Worm (Caenorhabditis elegans): ENCODE results near the gene F35A5.2.

Gene F35A5.2

DNA sequence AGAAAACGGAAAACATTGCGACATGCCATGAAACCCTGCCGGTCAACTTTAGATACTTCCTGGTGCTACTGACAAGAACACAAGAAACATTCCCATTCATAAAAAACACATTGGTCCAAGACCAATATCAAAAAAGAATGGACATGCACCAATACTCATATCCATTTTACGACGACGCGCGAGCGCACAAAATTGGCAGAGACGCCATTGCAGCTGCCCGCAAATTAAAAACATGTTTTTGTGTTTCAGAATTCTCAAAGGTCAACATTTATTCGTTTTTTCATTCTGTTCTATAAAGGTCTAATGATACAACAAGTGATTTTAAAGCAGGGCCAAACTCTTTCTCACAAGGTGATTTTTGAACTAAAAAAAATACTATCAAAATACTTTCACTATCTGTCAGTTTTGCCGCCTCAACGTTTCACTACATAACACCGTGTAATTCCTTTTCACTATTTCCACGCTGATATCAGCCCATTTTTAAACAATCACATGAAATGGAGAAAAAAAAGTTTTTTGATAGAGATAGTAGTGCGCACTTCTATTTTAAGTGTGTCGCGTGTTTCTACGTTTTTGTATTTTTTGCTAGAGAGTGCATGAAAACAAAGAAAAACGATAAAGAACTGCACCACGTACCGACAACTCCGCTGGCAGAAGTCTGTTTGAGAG lies 14.1 kb downstream of the F35A5.2 start:
- no peak for TF ChIP-seq nhr-76 (tag; optimal IDR thresholded peaks at IDR 0.05)
- no peak for TF ChIP-seq mls-2 (tag; optimal IDR thresholded peaks at IDR 0.05)
- TF ChIP-seq lin-32 (GFP tag; optimal IDR thresholded peaks at IDR 0.05): no peak
- TF ChIP-seq mep-1 (tag; optimal IDR thresholded peaks at IDR 0.05): no peak
- TF ChIP-seq bed-3 (GFP tag; optimal IDR thresholded peaks at IDR 0.05): no peak
- TF ChIP-seq pha-4 (tag; optimal IDR thresholded peaks at IDR 0.05): no peak
- TF ChIP-seq hlh-1 (tag; optimal IDR thresholded peaks at IDR 0.05): no peak
- no peak for TF ChIP-seq ceh-83 (GFP tag; optimal IDR thresholded peaks at IDR 0.05)
- no peak for TF ChIP-seq lin-13 (tag; optimal IDR thresholded peaks at IDR 0.05)
- no peak for TF ChIP-seq ceh-39 (tag; optimal IDR thresholded peaks at IDR 0.05)
- no peak for TF ChIP-seq unc-39 (tag; optimal IDR thresholded peaks at IDR 0.05)
- TF ChIP-seq tbx-8 (GFP tag; optimal IDR thresholded peaks at IDR 0.05): no peak
- TF ChIP-seq elt-3 (tag; optimal IDR thresholded peaks at IDR 0.05): no peak
- TF ChIP-seq cnd-1 (tag; optimal IDR thresholded peaks at IDR 0.05): no peak
- TF ChIP-seq ham-2 (GFP tag; optimal IDR thresholded peaks at IDR 0.05): no peak
- TF ChIP-seq ztf-11 (tag; optimal IDR thresholded peaks at IDR 0.05): no peak
- no peak for TF ChIP-seq M03D4.4 (tag; optimal IDR thresholded peaks at IDR 0.05)
- no peak for TF ChIP-seq unc-120 (tag; optimal IDR thresholded peaks at IDR 0.05; ENCODE audit: poor library complexity, severe bottlenecking)
- TF ChIP-seq sem-2 (GFP tag; optimal IDR thresholded peaks at IDR 0.05): no peak
- no peak for TF ChIP-seq nhr-2 (tag; optimal IDR thresholded peaks at IDR 0.05)

DNA sequence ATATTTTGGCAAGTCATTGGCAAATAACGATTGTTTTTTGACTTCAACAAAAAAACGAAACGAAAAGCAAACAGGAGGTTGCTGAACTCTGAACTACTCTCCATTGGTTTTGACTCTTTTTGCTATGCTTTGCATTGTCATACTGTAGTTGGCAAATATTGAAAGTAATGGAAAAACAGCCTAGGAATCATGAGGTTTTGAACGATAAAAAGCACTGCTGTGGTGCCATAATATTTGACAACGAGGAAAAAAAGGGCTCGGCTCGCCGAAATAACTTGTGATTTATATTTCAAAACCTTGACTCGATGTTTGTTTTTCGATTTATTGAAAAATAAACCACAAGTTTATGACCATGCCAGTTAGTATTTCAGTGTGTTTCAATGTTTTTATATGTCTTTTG lies 14.8 kb downstream of the F35A5.2 start:
- TF ChIP-seq drap-1 (GFP tag; optimal IDR thresholded peaks at IDR 0.05) (no peak), mab-5 (tag; optimal IDR thresholded peaks at IDR 0.05) (no peak), nhr-2 (tag; optimal IDR thresholded peaks at IDR 0.05) (no peak), snpc-4 (tag; optimal IDR thresholded peaks at IDR 0.05) (no peak), unc-120 (tag; optimal IDR thresholded peaks at IDR 0.05; ENCODE audit: poor library complexity, severe bottlenecking) (no peak), mep-1 (tag; optimal IDR thresholded peaks at IDR 0.05) (no peak), lin-13 (tag; optimal IDR thresholded peaks at IDR 0.05) (no peak), ceh-43 (GFP tag; optimal IDR thresholded peaks at IDR 0.05) (no peak), pha-4 (tag; optimal IDR thresholded peaks at IDR 0.05) (no peak), ztf-11 (tag; optimal IDR thresholded peaks at IDR 0.05) (no peak), zip-8 (tag; optimal IDR thresholded peaks at IDR 0.05) (no peak), nhr-237 (tag; optimal IDR thresholded peaks at IDR 0.05) (no peak)

DNA sequence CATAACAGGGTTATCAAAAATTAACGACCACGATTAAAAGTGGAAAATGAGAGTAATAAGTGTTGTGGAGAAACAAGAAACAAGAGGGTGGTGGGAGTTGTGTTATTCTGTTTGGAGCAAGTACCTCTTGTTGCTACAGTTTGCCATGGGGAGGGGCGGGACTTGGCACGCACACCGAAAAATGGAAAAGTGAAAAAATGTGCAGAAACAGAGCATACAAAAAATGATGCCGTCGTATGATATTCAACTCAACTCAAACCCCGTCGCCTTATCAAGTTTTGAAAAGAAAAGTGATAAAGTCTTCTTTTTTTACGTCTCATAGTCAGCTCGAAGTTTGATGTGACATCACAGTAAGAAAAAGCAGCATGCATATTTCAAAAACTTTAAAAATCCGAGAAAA lies 15.7 kb downstream of the F35A5.2 start:
- TF ChIP-seq ceh-43 (GFP tag; optimal IDR thresholded peaks at IDR 0.05): no peak
- no peak for TF ChIP-seq flh-1 (GFP tag; optimal IDR thresholded peaks at IDR 0.05)
- TF ChIP-seq lin-13 (tag; optimal IDR thresholded peaks at IDR 0.05): no peak
- TF ChIP-seq drap-1 (GFP tag; optimal IDR thresholded peaks at IDR 0.05): no peak
- TF ChIP-seq unc-62 (GFP tag; optimal IDR thresholded peaks at IDR 0.05): no peak
- no peak for TF ChIP-seq bed-3 (GFP tag; optimal IDR thresholded peaks at IDR 0.05)

DNA sequence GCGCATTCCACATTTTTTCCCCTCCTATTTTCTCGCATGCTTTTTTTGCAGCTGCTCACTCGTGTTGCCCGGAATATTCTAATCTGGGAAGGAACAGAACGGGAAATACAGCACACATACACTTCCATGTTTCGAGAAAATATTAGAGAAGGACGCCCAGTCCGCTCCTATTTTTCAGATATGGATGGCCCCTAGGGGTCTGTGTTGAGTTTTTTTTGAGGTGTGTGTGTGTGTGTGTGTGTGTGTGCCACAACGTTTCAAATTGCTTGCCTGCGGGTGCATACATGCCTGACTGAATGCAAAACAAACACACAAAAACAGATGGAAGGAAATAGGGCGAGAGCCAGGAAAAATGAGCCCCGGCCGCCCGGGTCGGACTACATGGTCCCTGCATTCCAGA lies 16.7 kb downstream of the F35A5.2 start:
- TF ChIP-seq ham-2 (GFP tag; optimal IDR thresholded peaks at IDR 0.05) (no peak), drap-1 (GFP tag; optimal IDR thresholded peaks at IDR 0.05) (no peak), elt-1 (tag; optimal IDR thresholded peaks at IDR 0.05; ENCODE audit: borderline replicate concordance, insufficient read depth) (no peak), flh-1 (GFP tag; optimal IDR thresholded peaks at IDR 0.05) (no peak), ceh-43 (GFP tag; optimal IDR thresholded peaks at IDR 0.05) (no peak), zip-8 (tag; optimal IDR thresholded peaks at IDR 0.05) (no peak), unc-120 (tag; optimal IDR thresholded peaks at IDR 0.05; ENCODE audit: poor library complexity, severe bottlenecking) (no peak), bed-3 (GFP tag; optimal IDR thresholded peaks at IDR 0.05) (no peak), ceh-39 (tag; optimal IDR thresholded peaks at IDR 0.05) (no peak), snpc-4 (tag; optimal IDR thresholded peaks at IDR 0.05) (no peak), sem-2 (GFP tag; optimal IDR thresholded peaks at IDR 0.05) (no peak), unc-62 (GFP tag; optimal IDR thresholded peaks at IDR 0.05) (no peak), sptf-1 (tag; optimal IDR thresholded peaks at IDR 0.05) (no peak), lin-13 (tag; optimal IDR thresholded peaks at IDR 0.05) (no peak), elt-3 (tag; optimal IDR thresholded peaks at IDR 0.05) (no peak), tbx-8 (GFP tag; optimal IDR thresholded peaks at IDR 0.05) (no peak), ztf-11 (tag; optimal IDR thresholded peaks at IDR 0.05) (no peak), nhr-28 (tag; optimal IDR thresholded peaks at IDR 0.05) (no peak)

All from whole organism, mixed stage, embryonic.